Worm (Caenorhabditis elegans): Measurements from ENCODE around the gene far-1.

ce11 chrIII:9080127-9080526 is 852 bp downstream of the far-1 start:
- TF ChIP-seq lsy-2 (tag; optimal IDR thresholded peaks at IDR 0.05) (no peak), pha-4 (tag; optimal IDR thresholded peaks at IDR 0.05) (no peak), elt-3 (tag; optimal IDR thresholded peaks at IDR 0.05) (no peak), snpc-4 (tag; optimal IDR thresholded peaks at IDR 0.05) (no peak), ztf-11 (tag; optimal IDR thresholded peaks at IDR 0.05) (no peak), sem-2 (GFP tag; optimal IDR thresholded peaks at IDR 0.05) (no peak), nhr-237 (tag; optimal IDR thresholded peaks at IDR 0.05) (no peak), mep-1 (tag; optimal IDR thresholded peaks at IDR 0.05) (no peak), ces-1 (GFP tag; optimal IDR thresholded peaks at IDR 0.05) (no peak), sptf-1 (tag; optimal IDR thresholded peaks at IDR 0.05) (no peak), elt-1 (tag; optimal IDR thresholded peaks at IDR 0.05; ENCODE audit: borderline replicate concordance, insufficient read depth) (no peak), hlh-1 (tag; optimal IDR thresholded peaks at IDR 0.05) (no peak)

Measured in whole organism, mixed stage, embryonic.